Fruit fly (Drosophila melanogaster) whole organism, embryonic: Measurements from ENCODE around the gene CG4709.
A peak's percentile ranks its signal among the peaks of the same experiment; 100 is the strongest.

ENCODE experiments used
- Asciz ChIP-seq: fragments of 200-800 bp; sonication (Bioruptor generic); optimal IDR thresholded peaks from 2 replicates; lab custom pipeline; 2017; ENCODE audit warnings: missing biosample characterization, mild to moderate bottlenecking, missing genetic modification characterization, missing genetic modification reagents
- CG10209 ChIP-seq: fragments of 200-800 bp; sonication (Bioruptor generic); optimal IDR thresholded peaks from 3 replicates; lab custom pipeline; 2017; ENCODE audit warnings: missing biosample characterization, mild to moderate bottlenecking, missing genetic modification characterization, missing genetic modification reagents
- CG11456 ChIP-seq: fragments of 200-800 bp; sonication (Bioruptor generic); IDR thresholded peaks from 3 replicates; pipeline ENCODE4 v1.3.6; 2022; ENCODE audit warnings: missing biosample characterization, missing genetic modification characterization
- CG11695 ChIP-seq: fragments of 200-800 bp; sonication (Bioruptor generic); IDR thresholded peaks from 3 replicates; pipeline ENCODE4 v1.3.6; 2022; ENCODE audit warnings: missing biosample characterization, missing genetic modification characterization
- CG12219 ChIP-seq: fragments of 200-800 bp; sonication (Bioruptor generic); optimal IDR thresholded peaks from 3 replicates; lab custom pipeline; 2018; ENCODE audit warnings: missing biosample characterization, mild to moderate bottlenecking, missing genetic modification characterization
- CG14965 ChIP-seq: fragments of 200-800 bp; sonication (Bioruptor generic); optimal IDR thresholded peaks from 2 replicates; lab custom pipeline; 2016; ENCODE audit warnings: missing biosample characterization, missing genetic modification characterization, borderline replicate concordance
- CG15696 ChIP-seq: fragments of 200-800 bp; sonication (Bioruptor generic); optimal IDR thresholded peaks from 2 replicates; lab custom pipeline; 2019; ENCODE audit warnings: missing biosample characterization, mild to moderate bottlenecking, missing genetic modification characterization, moderate library complexity
- CG17328 ChIP-seq: fragments of 200-800 bp; sonication (Bioruptor generic); IDR thresholded peaks from 2 replicates; pipeline ENCODE4 v1.3.6; 2022; ENCODE audit warnings: missing biosample characterization, missing genetic modification characterization
- CG17361 ChIP-seq: fragments of 200-800 bp; sonication (Bioruptor generic); IDR thresholded peaks from 3 replicates; pipeline ENCODE4 v1.3.6; 2022; ENCODE audit warnings: missing biosample characterization, missing genetic modification characterization
- CG17912 ChIP-seq: fragments of 200-800 bp; sonication (Bioruptor generic); optimal IDR thresholded peaks from 2 replicates; lab custom pipeline; 2018; ENCODE audit warnings: missing biosample characterization, mild to moderate bottlenecking, missing genetic modification characterization
- CG30403 ChIP-seq: fragments of 200-800 bp; sonication (Bioruptor generic); optimal IDR thresholded peaks from 3 replicates; lab custom pipeline; 2016; ENCODE audit warnings: missing biosample characterization, missing genetic modification characterization
- CG31388 ChIP-seq: fragments of 200-800 bp; sonication (Bioruptor generic); optimal IDR thresholded peaks from 2 replicates; lab custom pipeline; 2016; ENCODE audit warnings: missing biosample characterization, missing genetic modification characterization
- CG3163 ChIP-seq: fragments of 200-800 bp; sonication (Bioruptor generic); optimal IDR thresholded peaks from 3 replicates; lab custom pipeline; 2016; ENCODE audit warnings: missing biosample characterization, missing genetic modification characterization
- CG34376 ChIP-seq: fragments of 200-800 bp; sonication (Bioruptor generic); optimal IDR thresholded peaks from 2 replicates; lab custom pipeline; 2018; ENCODE audit warnings: missing biosample characterization, mild to moderate bottlenecking, missing genetic modification characterization
- CG6272 ChIP-seq: fragments of 200-800 bp; sonication (Bioruptor generic); IDR thresholded peaks from 2 replicates; pipeline ENCODE4 v1.3.6; 2022; ENCODE audit warnings: missing biosample characterization, missing genetic modification characterization
- CG9215 ChIP-seq: fragments of 200-800 bp; sonication (Bioruptor generic); IDR thresholded peaks from 2 replicates; pipeline ENCODE4 v1.3.6; 2022; ENCODE audit warnings: missing biosample characterization, missing genetic modification characterization
- CG9797 ChIP-seq: fragments of 200-800 bp; sonication (Bioruptor generic); optimal IDR thresholded peaks from 3 replicates; lab custom pipeline; 2018; ENCODE audit warnings: missing biosample characterization, mild to moderate bottlenecking, missing genetic modification characterization
- CkIIα-i1 ChIP-seq: fragments of 200-800 bp; sonication (Bioruptor generic); IDR thresholded peaks from 2 replicates; pipeline ENCODE4 v1.3.6; 2022; ENCODE audit warnings: missing biosample characterization, missing genetic modification characterization
- CoRest ChIP-seq: fragments of 200-800 bp; sonication (Bioruptor generic); optimal IDR thresholded peaks from 3 replicates; lab custom pipeline; 2018; ENCODE audit warnings: missing biosample characterization, mild to moderate bottlenecking, missing genetic modification characterization, moderate library complexity
- Dad ChIP-seq: fragments of 200-800 bp; sonication (Bioruptor generic); optimal IDR thresholded peaks from 3 replicates; lab custom pipeline; 2016; ENCODE audit warnings: missing biosample characterization, missing genetic modification characterization
- Doc2 ChIP-seq: fragments of 200-800 bp; sonication (Bioruptor generic); IDR thresholded peaks from 2 replicates; pipeline ENCODE4 v1.3.6; 2022; ENCODE audit warnings: missing biosample characterization, missing genetic modification characterization
- Ets97D ChIP-seq: fragments of 200-800 bp; sonication (Bioruptor generic); optimal IDR thresholded peaks from 3 replicates; lab custom pipeline; 2016; ENCODE audit warnings: missing biosample characterization, missing genetic modification characterization
- Gsc ChIP-seq: fragments of 200-800 bp; sonication (Bioruptor generic); IDR thresholded peaks from 2 replicates; pipeline ENCODE4 v1.3.6; 2022; ENCODE audit warnings: missing biosample characterization, missing genetic modification characterization
- HmgD ChIP-seq: fragments of 200-800 bp; sonication (Bioruptor generic); optimal IDR thresholded peaks from 3 replicates; lab custom pipeline; 2016; ENCODE audit warnings: missing biosample characterization, missing genetic modification characterization
- Lpt ChIP-seq: fragments of >200 bp; optimal IDR thresholded peaks from 2 replicates; lab custom pipeline; 2018; ENCODE audit warnings: missing biosample characterization, missing genetic modification characterization
- NFAT ChIP-seq: fragments of 200-800 bp; sonication (Bioruptor generic); IDR thresholded peaks from 2 replicates; pipeline ENCODE4 v1.3.6; 2022; ENCODE audit warnings: missing biosample characterization, missing genetic modification characterization
- NfI ChIP-seq: fragments of 200-800 bp; sonication (Bioruptor generic); optimal IDR thresholded peaks from 3 replicates; lab custom pipeline; 2018; ENCODE audit warnings: missing biosample characterization, mild to moderate bottlenecking, missing genetic modification characterization, moderate library complexity
- Oli ChIP-seq: fragments of 200-800 bp; sonication (Bioruptor generic); optimal IDR thresholded peaks from 2 replicates; lab custom pipeline; 2018; ENCODE audit warnings: missing biosample characterization, mild to moderate bottlenecking, missing genetic modification characterization, moderate library complexity
- PHDP ChIP-seq: fragments of 200-800 bp; sonication (Bioruptor generic); optimal IDR thresholded peaks from 3 replicates; lab custom pipeline; 2018; ENCODE audit warnings: missing biosample characterization, mild to moderate bottlenecking, missing genetic modification characterization, moderate library complexity
- Sox102F ChIP-seq: fragments of 200-800 bp; sonication (Bioruptor generic); optimal IDR thresholded peaks from 2 replicates; lab custom pipeline; 2018; ENCODE audit warnings: missing biosample characterization, mild to moderate bottlenecking, missing genetic modification characterization, moderate library complexity
- Sry-δ ChIP-seq: fragments of 200-800 bp; sonication (Bioruptor generic); optimal IDR thresholded peaks from 2 replicates; lab custom pipeline; 2016; ENCODE audit warnings: missing biosample characterization, missing genetic modification characterization
- ash1 ChIP-seq: fragments of 200-800 bp; sonication (Bioruptor generic); optimal IDR thresholded peaks from 2 replicates; lab custom pipeline; 2018; ENCODE audit warnings: missing biosample characterization, mild to moderate bottlenecking, missing genetic modification characterization
- bsh ChIP-seq, 2 experiments: fragments of 200-800 bp; sonication (Bioruptor generic); optimal IDR thresholded peaks; 2 replicates each; lab custom pipeline; 2017 to 2018; ENCODE audit warnings: mild to moderate bottlenecking in 2 of 2, missing biosample characterization in 2 of 2, missing genetic modification characterization in 2 of 2, moderate library complexity in 1 of 2
- cad ChIP-seq: fragments of >200 bp; optimal IDR thresholded peaks from 2 replicates; lab custom pipeline; 2017; ENCODE audit warnings: missing biosample characterization, missing genetic modification characterization
- cg ChIP-seq: fragments of 200-800 bp; sonication (Bioruptor generic); optimal IDR thresholded peaks from 3 replicates; lab custom pipeline; 2019; ENCODE audit warnings: missing biosample characterization, mild to moderate bottlenecking, missing genetic modification characterization, moderate library complexity
- ci ChIP-seq: fragments of 200-800 bp; sonication (Bioruptor generic); IDR thresholded peaks from 3 replicates; pipeline ENCODE4 v1.3.6; 2022; ENCODE audit warnings: missing biosample characterization, missing genetic modification characterization
- eyg ChIP-seq: fragments of 200-800 bp; sonication (Bioruptor generic); optimal IDR thresholded peaks from 3 replicates; lab custom pipeline; 2016; ENCODE audit warnings: missing biosample characterization, missing genetic modification characterization
- ftz-f1 ChIP-seq: fragments of 200-800 bp; sonication (Bioruptor generic); optimal IDR thresholded peaks from 2 replicates; lab custom pipeline; 2016; ENCODE audit warnings: missing biosample characterization, missing genetic modification characterization
- gsb-n ChIP-seq: fragments of 200-800 bp; sonication (Bioruptor generic); optimal IDR thresholded peaks from 3 replicates; lab custom pipeline; 2018; ENCODE audit warnings: missing biosample characterization, mild to moderate bottlenecking, missing genetic modification characterization
- jigr1 ChIP-seq: fragments of 200-800 bp; sonication (Bioruptor generic); IDR thresholded peaks from 3 replicates; pipeline ENCODE4 v1.3.6; 2022; ENCODE audit warnings: missing biosample characterization, missing genetic modification characterization
- klu ChIP-seq: fragments of 200-800 bp; sonication (Bioruptor generic); IDR thresholded peaks from 2 replicates; pipeline ENCODE4 v1.3.6; 2022; ENCODE audit warnings: missing biosample characterization, missing genetic modification characterization
- luna ChIP-seq: fragments of 200-800 bp; sonication (Bioruptor generic); optimal IDR thresholded peaks from 2 replicates; lab custom pipeline; 2016; ENCODE audit warnings: missing biosample characterization, missing genetic modification characterization
- nmo ChIP-seq: fragments of 200-800 bp; sonication (Bioruptor generic); optimal IDR thresholded peaks from 2 replicates; lab custom pipeline; 2018; ENCODE audit warnings: missing biosample characterization, mild to moderate bottlenecking, missing genetic modification characterization, moderate library complexity
- pb ChIP-seq: fragments of 200-800 bp; sonication (Bioruptor generic); optimal IDR thresholded peaks from 3 replicates; lab custom pipeline; 2016; ENCODE audit warnings: missing biosample characterization, missing genetic modification characterization
- repo ChIP-seq: fragments of 200-800 bp; sonication (Bioruptor generic); optimal IDR thresholded peaks from 2 replicates; lab custom pipeline; 2016; ENCODE audit warnings: missing biosample characterization, missing genetic modification characterization
- slbo ChIP-seq: fragments of 200-800 bp; sonication (Bioruptor generic); IDR thresholded peaks from 2 replicates; pipeline ENCODE4 v1.3.6; 2022; ENCODE audit warnings: missing biosample characterization, missing genetic modification characterization
- sna ChIP-seq: fragments of 200-800 bp; sonication (Bioruptor generic); IDR thresholded peaks from 2 replicates; pipeline ENCODE4 v1.3.6; 2022; ENCODE audit warnings: missing biosample characterization, missing genetic modification characterization; ENCODE audit not compliant: partially characterized antibody
- sqz ChIP-seq: fragments of 200-800 bp; sonication (Bioruptor generic); optimal IDR thresholded peaks from 3 replicates; lab custom pipeline; 2018; ENCODE audit warnings: missing biosample characterization, mild to moderate bottlenecking, missing genetic modification characterization
- tio ChIP-seq: fragments of 200-800 bp; sonication (Bioruptor generic); optimal IDR thresholded peaks from 2 replicates; lab custom pipeline; 2017; ENCODE audit warnings: missing biosample characterization, missing genetic modification characterization, inconsistent platforms
- twi ChIP-seq: fragments of 200-800 bp; optimal IDR thresholded peaks from 2 replicates; lab custom pipeline; 2019; ENCODE audit warnings: missing biosample characterization, mild to moderate bottlenecking, missing genetic modification characterization, moderate library complexity
- wdn ChIP-seq: fragments of 200-800 bp; sonication (Bioruptor generic); IDR thresholded peaks from 2 replicates; pipeline ENCODE4 v1.3.6; 2022; ENCODE audit warnings: missing biosample characterization, missing genetic modification characterization
- zf30C ChIP-seq: fragments of 200-800 bp; sonication (Bioruptor generic); optimal IDR thresholded peaks from 3 replicates; lab custom pipeline; 2018; ENCODE audit warnings: missing biosample characterization, mild to moderate bottlenecking, missing genetic modification characterization

CG4709 gene

DNA sequence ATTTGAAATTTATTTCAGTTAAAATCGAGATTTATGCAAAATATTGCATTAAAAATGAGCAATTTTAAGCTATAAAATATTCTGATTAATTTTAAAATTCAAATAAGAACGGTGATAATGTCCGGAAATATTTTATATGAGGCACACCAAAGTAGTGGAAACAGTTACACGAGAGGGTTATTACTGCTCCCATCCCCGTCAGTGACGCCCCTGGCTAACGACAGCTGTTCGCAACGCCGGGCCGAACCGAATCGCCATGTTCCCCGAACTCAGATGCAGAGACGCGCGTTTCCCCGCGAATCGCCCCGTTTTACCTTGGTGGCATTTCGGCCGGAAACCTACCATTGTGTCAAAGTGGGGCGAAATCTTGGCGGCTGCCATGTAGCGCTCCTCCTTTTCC, 42.3 kb upstream of the CG4709 start (continued):
- no peak for TF ChIP-seq Asciz (GFP tag; lab: Kevin White, UChicago)
- TF ChIP-seq CG11456, result 0 out of 3 replicates have a peak, but pooled peaks have one; percentile 34
- no peak for TF ChIP-seq ash1 (GFP tag; lab: Kevin White, UChicago)
- 0 out of 2 replicates have a peak, but pooled peaks have one; percentile 23 for TF ChIP-seq NFAT
- no peak for TF ChIP-seq HmgD (GFP tag; lab: Kevin White, UChicago)
- no peak for TF ChIP-seq CG10209 (GFP tag; lab: Kevin White, UChicago)
- TF ChIP-seq CG17328 (GFP tag; lab: Robert Waterston, UW), result peak; percentile 36
- TF ChIP-seq Ets97D, result no peak
- TF ChIP-seq eyg, result peak; percentile 0
- TF ChIP-seq sqz (GFP tag; lab: Kevin White, UChicago), result no peak
- TF ChIP-seq CG11695, result peak; percentile 45; the same call in 1 of the 3 replicates
- TF ChIP-seq jigr1 (GFP tag; lab: Robert Waterston, UW), result no peak
- TF ChIP-seq wdn (GFP tag; lab: Robert Waterston, UW), result no peak
- TF ChIP-seq bsh (GFP tag; optimal IDR thresholded peaks at IDR 0.05; lab: Kevin White, UChicago), result no peak
- TF ChIP-seq CG34376 (GFP tag; lab: Kevin White, UChicago), result no peak
- TF ChIP-seq pb (GFP tag; lab: Kevin White, UChicago), result no peak
- TF ChIP-seq Sox102F, result no peak
- TF ChIP-seq CG6272, result no peak
- TF ChIP-seq Sry-δ, result no peak
- no peak for TF ChIP-seq Oli (tag; lab: Kevin White, UChicago)
- TF ChIP-seq CG17361 (GFP tag; lab: Robert Waterston, UW), result no peak
- TF ChIP-seq cad (GFP tag; lab: Kevin White, UChicago), result no peak
- no peak for TF ChIP-seq CG15696
- TF ChIP-seq repo (GFP tag; lab: Kevin White, UChicago), result no peak
- no peak for TF ChIP-seq CG17912 (GFP tag; lab: Kevin White, UChicago)
- no peak for TF ChIP-seq CG3163 (GFP tag; lab: Kevin White, UChicago)
- no peak for TF ChIP-seq gsb-n
- no peak for TF ChIP-seq zf30C (GFP tag; lab: Kevin White, UChicago)
- peak; percentile 24 for TF ChIP-seq NfI (GFP tag; lab: Kevin White, UChicago)
- TF ChIP-seq CoRest, result no peak
- TF ChIP-seq Doc2 (GFP tag; lab: Robert Waterston, UW), result no peak
- no peak for TF ChIP-seq CG31388 (GFP tag; lab: Kevin White, UChicago)
- no peak for TF ChIP-seq nmo (GFP tag; lab: Kevin White, UChicago)
- peak; percentile 9 for TF ChIP-seq CG30403
- no peak for TF ChIP-seq Dad (GFP tag; lab: Kevin White, UChicago)
- TF ChIP-seq Lpt (GFP tag; lab: Kevin White, UChicago), result no peak
- TF ChIP-seq CG9797, result no peak
- no peak for TF ChIP-seq Gsc
- TF ChIP-seq luna, result no peak
- TF ChIP-seq sna (GFP tag; lab: Robert Waterston, UW), result no peak
- TF ChIP-seq slbo (GFP tag; lab: Robert Waterston, UW), result peak; percentile 74
- no peak; the same call in 1 of the 2 replicates for TF ChIP-seq CG9215
- no peak for TF ChIP-seq twi (tag; lab: Kevin White, UChicago)
- TF ChIP-seq tio, result no peak
- no peak for TF ChIP-seq CkIIα-i1 (GFP tag; lab: Robert Waterston, UW)
- TF ChIP-seq cg (GFP tag; lab: Kevin White, UChicago), result no peak
- no peak for TF ChIP-seq CG12219 (GFP tag; lab: Kevin White, UChicago)
- TF ChIP-seq ftz-f1 (GFP tag; lab: Kevin White, UChicago), result no peak
- TF ChIP-seq ci (GFP tag; lab: Robert Waterston, UW), result peak; percentile 73; the same call in 2 of the 3 replicates
- no peak for TF ChIP-seq klu (GFP tag; lab: Robert Waterston, UW)
- TF ChIP-seq PHDP (tag; lab: Kevin White, UChicago), result no peak
- no peak for TF ChIP-seq CG14965 (GFP tag; lab: Kevin White, UChicago)
